Worm (Caenorhabditis elegans) whole organism, early embryonic: ENCODE data around the gene T28H10.1.

Experiments
- ets-7 ChIP-seq: sonication (generic microtip); optimal IDR thresholded peaks from 2 replicates; lab custom pipeline; 2016; ENCODE audit warnings: missing genotype, missing genetic modification characterization, missing compliant biosample characterization
- flt-1 ChIP-seq: fragments of 200-800 bp; sonication (Bioruptor generic); IDR thresholded peaks from 2 replicates; pipeline ENCODE4 v1.3.6; 2022; ENCODE audit warnings: missing genetic modification characterization, missing compliant biosample characterization
- hmbx-1 ChIP-seq: sonication (generic microtip); optimal IDR thresholded peaks from 2 replicates; lab custom pipeline; 2016; ENCODE audit warnings: mild to moderate bottlenecking, missing genetic modification characterization, missing compliant biosample characterization

ce11 chrV:12541207-12541606 is 37.6 kb downstream of the T28H10.1 start:
- TF ChIP-seq ets-7 (tag; lab: Kevin White, UChicago), result no peak
- TF ChIP-seq flt-1 (GFP tag; lab: Robert Waterston, UW), result no peak
- TF ChIP-seq hmbx-1 (tag; lab: Kevin White, UChicago), result no peak
